Worm (Caenorhabditis elegans): Measurements from ENCODE around the gene F59A7.11.

DNA sequence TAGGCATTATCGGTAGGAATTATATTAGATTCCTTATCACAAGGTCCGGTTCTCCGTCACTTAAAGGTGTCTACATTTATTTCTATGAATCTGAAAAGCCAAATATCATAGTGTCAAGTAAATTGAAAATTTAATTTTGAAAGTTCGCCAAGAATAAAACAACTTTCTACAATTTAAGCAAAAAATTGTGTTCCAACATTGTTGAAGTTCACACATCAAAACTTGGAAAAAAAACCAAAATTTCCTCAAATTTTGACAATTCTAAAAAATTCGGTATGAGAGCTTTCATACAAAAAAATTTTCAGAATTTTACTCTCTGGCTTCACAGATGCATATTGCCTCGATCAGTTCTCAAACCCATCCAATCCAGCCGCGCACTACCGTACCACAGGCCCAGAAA, 1.9 kb downstream of the F59A7.11 start, which contains the start of gene F59A7.7:
- TF ChIP-seq zip-4 (GFP tag; optimal IDR thresholded peaks at IDR 0.05) (no peak), jun-1 (tag; optimal IDR thresholded peaks at IDR 0.05) (no peak), ztf-11 (tag; optimal IDR thresholded peaks at IDR 0.05) (no peak)

Data from whole organism, L1 larva.